Worm (Caenorhabditis elegans) whole organism, L1 larva: ENCODE measurements around the gene sek-6.

Experiments used
- aly-2 ChIP-seq: fragments of 150-350 bp; optimal IDR thresholded peaks from 2 replicates; lab custom pipeline; 2014; ENCODE audit warnings: missing biosample characterization, missing genetic modification characterization
- ama-1 ChIP-seq: fragments of 150-350 bp; optimal IDR thresholded peaks from 2 replicates; lab custom pipeline; 2014
- blmp-1 ChIP-seq: fragments of 150-350 bp; optimal IDR thresholded peaks from 2 replicates; lab custom pipeline; 2014; ENCODE audit warnings: missing biosample characterization, missing genetic modification characterization
- ceh-63 ChIP-seq: fragments of 200-800 bp; sonication (Bioruptor generic); optimal IDR thresholded peaks from 2 replicates; lab custom pipeline; 2018; ENCODE audit warnings: mild to moderate bottlenecking, missing genetic modification characterization, missing compliant biosample characterization
- ceh-8 ChIP-seq: fragments of 200-800 bp; sonication (Bioruptor generic); optimal IDR thresholded peaks from 2 replicates; lab custom pipeline; 2018; ENCODE audit warnings: mild to moderate bottlenecking, missing genetic modification characterization, moderate library complexity, missing compliant biosample characterization
- ceh-88 ChIP-seq: fragments of 200-800 bp; sonication (Bioruptor generic); IDR thresholded peaks from 2 replicates; pipeline ENCODE4 v1.3.6; 2022; ENCODE audit warnings: missing genetic modification characterization, missing compliant biosample characterization
- efl-1 ChIP-seq, 4 experiments: fragments of 150-350 bp; optimal IDR thresholded peaks in 3 of 4; peaks in 1 of 4; 1 replicate in 1 of 4; 2 replicates in 3 of 4; lab custom pipeline; 2014; ENCODE audit warnings: missing biosample characterization in 2 of 4, missing genetic modification characterization in 2 of 4, missing genetic modification reagents in 2 of 4
- egl-27 ChIP-seq, 2 experiments: fragments of 150-350 bp in 1 of 2; sonication (generic microtip); optimal IDR thresholded peaks; 3 replicates each; lab custom pipeline; 2017 to 2018; ENCODE audit warnings: missing biosample characterization in 2 of 2, missing genetic modification characterization in 2 of 2, missing genetic modification reagents in 2 of 2
- elt-2 ChIP-seq: sonication (generic microtip); optimal IDR thresholded peaks from 2 replicates; lab custom pipeline; 2016; ENCODE audit warnings: missing genetic modification characterization, mild to moderate bottlenecking, inconsistent platforms, missing compliant biosample characterization, missing genetic modification reagents
- elt-3 ChIP-seq, 6 experiments: fragments of 150-350 bp in 1 of 6; sonication (generic microtip); optimal IDR thresholded peaks; 2 replicates each; lab custom pipeline; 2017 to 2018; ENCODE audit warnings: missing biosample characterization in 6 of 6, missing genetic modification characterization in 6 of 6, inconsistent platforms in 1 of 6
- ets-5 ChIP-seq: fragments of 200-800 bp; sonication (Bioruptor generic); IDR thresholded peaks from 2 replicates; pipeline ENCODE4 v1.3.6; 2022; ENCODE audit warnings: missing genetic modification characterization, missing compliant biosample characterization
- fkh-8 ChIP-seq: sonication (generic microtip); optimal IDR thresholded peaks from 2 replicates; lab custom pipeline; 2016; ENCODE audit warnings: mild to moderate bottlenecking, missing genetic modification characterization, missing compliant biosample characterization
- fos-1 ChIP-seq: fragments of 150-350 bp; optimal IDR thresholded peaks from 2 replicates; lab custom pipeline; 2014; ENCODE audit warnings: missing biosample characterization, missing genetic modification characterization
- grh-1 ChIP-seq: fragments of 200-800 bp; sonication (Bioruptor generic); IDR thresholded peaks from 2 replicates; pipeline ENCODE4 v1.3.6; 2022; ENCODE audit warnings: missing genetic modification reagents, missing genetic modification characterization, missing compliant biosample characterization
- hlh-17 ChIP-seq: fragments of 200-800 bp; sonication (Bioruptor generic); optimal IDR thresholded peaks from 2 replicates; lab custom pipeline; 2018; ENCODE audit warnings: missing genetic modification characterization, mild to moderate bottlenecking, missing compliant biosample characterization, moderate library complexity, borderline replicate concordance
- jun-1 ChIP-seq: fragments of 150-350 bp; optimal IDR thresholded peaks from 2 replicates; lab custom pipeline; 2014; ENCODE audit warnings: missing biosample characterization, missing genetic modification reagents, missing genetic modification characterization
- lin-13 ChIP-seq: fragments of 150-350 bp; optimal IDR thresholded peaks from 2 replicates; lab custom pipeline; 2014; ENCODE audit warnings: missing biosample characterization, missing genetic modification reagents, missing genetic modification characterization
- lin-14 ChIP-seq: fragments of 200-800 bp; sonication (Bioruptor generic); optimal IDR thresholded peaks from 2 replicates; lab custom pipeline; 2018; ENCODE audit warnings: mild to moderate bottlenecking, missing genetic modification characterization, moderate library complexity, missing compliant biosample characterization
- lin-15B ChIP-seq: fragments of 150-350 bp; sonication (generic microtip); optimal IDR thresholded peaks from 3 replicates; lab custom pipeline; 2014; ENCODE audit warnings: missing biosample characterization, missing genetic modification characterization
- lin-35 ChIP-seq, 2 experiments: fragments of 150-350 bp; optimal IDR thresholded peaks; 2 replicates each; lab custom pipeline; 2014; ENCODE audit warnings: missing biosample characterization in 2 of 2, missing genetic modification characterization in 2 of 2, missing genetic modification reagents in 2 of 2
- lsy-2 ChIP-seq, 2 experiments: fragments of 150-350 bp; optimal IDR thresholded peaks; 2 replicates each; lab custom pipeline; 2014; ENCODE audit warnings: missing biosample characterization in 2 of 2, missing genetic modification characterization in 2 of 2
- mef-2 ChIP-seq: fragments of 150-350 bp; optimal IDR thresholded peaks from 2 replicates; lab custom pipeline; 2014; ENCODE audit warnings: missing biosample characterization, missing genetic modification characterization
- mep-1 ChIP-seq: fragments of 150-350 bp; optimal IDR thresholded peaks from 2 replicates; lab custom pipeline; 2014; ENCODE audit warnings: missing biosample characterization, missing genetic modification characterization
- nhr-19 ChIP-seq: fragments of 200-800 bp; sonication (Bioruptor generic); conservative IDR thresholded peaks from 2 replicates; pipeline ENCODE4 v1.3.6; 2022; ENCODE audit warnings: missing genetic modification characterization, missing compliant biosample characterization
- nhr-20 ChIP-seq: sonication (generic microtip); optimal IDR thresholded peaks from 2 replicates; lab custom pipeline; 2016; ENCODE audit warnings: mild to moderate bottlenecking, missing genetic modification characterization, missing compliant biosample characterization
- nhr-237 ChIP-seq: fragments of 150-350 bp; optimal IDR thresholded peaks from 2 replicates; lab custom pipeline; 2014; ENCODE audit warnings: missing biosample characterization, missing genetic modification characterization
- nhr-28 ChIP-seq: fragments of 150-350 bp; optimal IDR thresholded peaks from 2 replicates; lab custom pipeline; 2014; ENCODE audit warnings: missing biosample characterization, missing genetic modification characterization
- nhr-47 ChIP-seq: sonication (generic microtip); optimal IDR thresholded peaks from 2 replicates; lab custom pipeline; 2016; ENCODE audit warnings: mild to moderate bottlenecking, missing genetic modification characterization, moderate library complexity, missing compliant biosample characterization
- nhr-71 ChIP-seq: sonication (generic microtip); optimal IDR thresholded peaks from 2 replicates; lab custom pipeline; 2016; ENCODE audit warnings: mild to moderate bottlenecking, missing genetic modification characterization, moderate library complexity, missing compliant biosample characterization
- nhr-77 ChIP-seq: fragments of 150-350 bp; optimal IDR thresholded peaks from 2 replicates; lab custom pipeline; 2014; ENCODE audit warnings: missing biosample characterization, missing genetic modification characterization
- nhr-85 ChIP-seq: sonication (generic microtip); peaks from one replicate; lab custom pipeline; 2016; ENCODE audit warnings: missing genetic modification characterization, inconsistent platforms, missing compliant biosample characterization
- rnt-1 ChIP-seq: sonication (generic microtip); optimal IDR thresholded peaks from 2 replicates; lab custom pipeline; 2016; ENCODE audit warnings: mild to moderate bottlenecking, missing genetic modification characterization, moderate library complexity, missing compliant biosample characterization
- snu-23 ChIP-seq: sonication (generic microtip); optimal IDR thresholded peaks from 2 replicates; lab custom pipeline; 2016; ENCODE audit warnings: missing genetic modification characterization, missing compliant biosample characterization
- sup-37 ChIP-seq: fragments of 200-800 bp; sonication (Bioruptor generic); optimal IDR thresholded peaks from 2 replicates; lab custom pipeline; 2018; ENCODE audit warnings: mild to moderate bottlenecking, missing genetic modification characterization, missing compliant biosample characterization
- tbx-2 ChIP-seq: sonication (generic microtip); optimal IDR thresholded peaks from 2 replicates; lab custom pipeline; 2016; ENCODE audit warnings: missing genetic modification characterization, missing compliant biosample characterization
- unc-30 ChIP-seq: sonication (generic microtip); optimal IDR thresholded peaks from 2 replicates; lab custom pipeline; 2017; ENCODE audit warnings: missing biosample characterization, missing genetic modification characterization
- xbp-1 ChIP-seq: sonication (generic microtip); optimal IDR thresholded peaks from 2 replicates; lab custom pipeline; 2016; ENCODE audit warnings: missing genetic modification characterization, missing compliant biosample characterization
- zip-4 ChIP-seq: fragments of 200-800 bp; sonication (Bioruptor generic); optimal IDR thresholded peaks from 2 replicates; lab custom pipeline; 2018; ENCODE audit warnings: mild to moderate bottlenecking, missing genetic modification characterization, moderate library complexity, missing compliant biosample characterization
- ztf-11 ChIP-seq, 2 experiments: sonication (generic microtip); optimal IDR thresholded peaks; 2 replicates each; lab custom pipeline; 2016 to 2017; ENCODE audit warnings: missing genetic modification characterization in 2 of 2, missing biosample characterization in 1 of 2, missing compliant biosample characterization in 1 of 2
- ztf-4 ChIP-seq: fragments of 150-350 bp; optimal IDR thresholded peaks from 2 replicates; lab custom pipeline; 2014; ENCODE audit warnings: missing biosample characterization, missing genetic modification characterization

Gene sek-6

DNA sequence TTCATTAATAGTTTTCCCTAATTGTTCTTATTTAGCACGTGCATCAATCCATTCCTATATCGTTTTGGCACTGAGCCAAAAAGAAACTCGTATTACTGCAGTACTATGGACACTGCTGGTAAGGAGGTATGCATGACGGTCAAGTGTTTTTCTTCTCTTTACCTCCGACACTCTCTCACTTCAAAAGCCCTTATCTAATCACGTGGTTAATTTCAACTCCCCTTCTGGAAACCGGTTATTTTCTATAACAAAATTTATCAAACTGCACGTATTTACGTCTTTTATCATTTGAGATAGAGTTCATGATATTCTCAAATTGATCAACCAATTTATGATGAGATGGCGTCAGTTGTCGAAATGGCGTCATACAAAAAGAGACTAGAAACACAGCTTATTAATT is 20.7 kb downstream of the sek-6 start (continued):
- TF ChIP-seq blmp-1 (tag; lab: Kevin White, UChicago) (peak; percentile 28), elt-2 (tag; lab: Kevin White, UChicago) (peak; percentile 96), egl-27 (tag; optimal IDR thresholded peaks at IDR 0.05; lab: Kevin White, UChicago) (no peak), nhr-47 (peak; percentile 33), aly-2 (no peak), lsy-2 (tag; optimal IDR thresholded peaks at IDR 0.05; lab: Kevin White, UChicago) (no peak), lin-35 (GFP tag; optimal IDR thresholded peaks at IDR 0.05; lab: Kevin White, UChicago) (peak in 1 of 2 experiments; percentile 66)

DNA sequence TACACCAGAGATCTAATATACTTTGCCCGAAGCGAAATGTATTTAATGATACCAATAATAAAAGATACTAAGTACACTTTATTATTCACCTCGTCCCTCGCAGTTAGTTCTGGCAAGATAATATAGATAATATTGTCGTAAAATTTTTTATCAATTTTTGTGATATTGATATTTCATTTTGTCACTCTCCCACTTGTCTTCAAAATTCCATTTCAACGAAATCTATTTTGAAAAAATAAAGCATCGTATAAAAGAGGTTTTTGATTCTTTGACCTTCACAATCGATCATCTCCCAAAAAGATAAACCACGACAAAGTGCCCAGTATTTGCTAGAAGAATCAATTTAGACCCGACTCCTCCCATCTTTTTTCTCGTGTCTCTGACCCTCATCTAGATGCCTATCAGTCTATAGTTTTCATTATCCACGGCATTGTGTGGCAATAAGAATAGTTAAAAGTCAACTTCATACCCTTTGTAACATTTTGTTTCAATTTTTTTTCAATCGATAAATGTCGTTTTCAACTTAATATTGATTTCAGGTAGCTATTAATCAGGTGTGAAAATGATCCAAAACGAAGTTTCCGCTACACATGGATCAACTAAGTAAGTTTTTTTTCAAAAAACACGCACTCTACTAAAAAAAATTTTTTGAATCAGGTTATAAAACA is 22.9 kb downstream of the sek-6 start, which contains the start of gene cbs-1:
Gene cbs-1, plus strand, starts transcription at position 534 of the 668 bp plus-strand sequence.
- TF ChIP-seq elt-3 (tag; optimal IDR thresholded peaks at IDR 0.05; lab: Kevin White, UChicago) (peak in 1 of 6 experiments; percentile 2), elt-2 (tag; lab: Kevin White, UChicago) (peak; percentile 71), snu-23 (GFP tag; lab: Kevin White, UChicago) (peak; percentile 16), efl-1 (optimal IDR thresholded peaks at IDR 0.05; lab: Kevin White, UChicago) (no peak), efl-1 (GFP tag; optimal IDR thresholded peaks at IDR 0.05 in 1 of 2; lab: Kevin White, UChicago) (peak in 1 of 2 experiments; percentile 64), nhr-20 (peak; percentile 57), lin-14 (peak; percentile 46), zip-4 (GFP tag; lab: Kevin White, UChicago) (no peak), rnt-1 (no peak), nhr-71 (tag; lab: Kevin White, UChicago) (peak; percentile 35), hlh-17 (GFP tag; lab: Kevin White, UChicago) (no peak), nhr-85 (tag; lab: Kevin White, UChicago) (peak; percentile 58)
- TF ChIP-seq, all 84 proteins: peak for 8

DNA sequence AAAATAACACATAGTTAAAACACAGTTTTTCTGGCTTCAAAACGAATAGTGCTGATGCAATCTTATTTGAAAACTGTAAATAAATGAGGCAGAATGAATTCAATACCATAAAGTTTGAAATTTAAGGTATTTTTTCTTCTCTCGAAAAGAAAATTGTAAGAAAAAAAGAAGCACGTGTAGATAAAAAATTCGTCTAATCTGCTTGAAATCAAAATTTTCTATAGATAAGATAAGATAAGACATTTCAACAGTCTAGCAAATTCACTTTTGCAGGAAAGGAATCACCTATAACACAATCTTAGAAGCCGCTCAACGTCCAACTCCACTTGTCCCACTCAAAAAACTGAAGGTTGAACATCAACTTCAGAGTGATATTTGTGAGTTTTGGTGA is 23.5 kb downstream of the sek-6 start:
- peak in 3 of 6 experiments; percentile 14 to 34 (median 27) for TF ChIP-seq elt-3 (tag; optimal IDR thresholded peaks at IDR 0.05; lab: Kevin White, UChicago)
- TF ChIP-seq blmp-1 (tag; lab: Kevin White, UChicago), result peak; percentile 13
- peak; percentile 78 for TF ChIP-seq elt-2 (tag; lab: Kevin White, UChicago)
- no peak for TF ChIP-seq nhr-28 (tag; lab: Kevin White, UChicago)

DNA sequence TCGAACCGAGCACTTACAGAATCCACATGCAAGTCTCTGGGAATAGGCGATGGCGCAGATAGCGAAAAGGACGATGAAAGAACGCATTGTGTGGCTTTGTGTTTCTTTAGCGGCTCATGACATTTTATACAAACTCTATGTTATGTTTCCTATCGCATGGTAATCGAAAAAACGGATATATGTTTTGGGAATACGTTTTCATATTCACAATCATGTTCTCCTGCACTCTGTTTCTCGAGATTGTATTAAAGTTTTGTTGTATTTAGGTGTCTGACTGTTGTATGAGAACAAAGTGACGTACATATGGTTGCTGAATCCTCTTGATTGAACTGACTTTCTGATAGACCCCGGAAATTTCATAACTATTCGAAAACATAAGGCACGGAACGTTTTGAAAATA is 27.4 kb downstream of the sek-6 start, which contains the start of gene ZC373.2:
Gene ZC373.2, minus strand, starts transcription at position 101 of the 400 bp plus-strand sequence.
- TF ChIP-seq lin-13 (GFP tag; lab: Kevin White, UChicago) (no peak), nhr-237 (tag; lab: Kevin White, UChicago) (no peak), tbx-2 (no peak), fkh-8 (tag; lab: Kevin White, UChicago) (no peak), ceh-63 (GFP tag; lab: Kevin White, UChicago) (no peak), nhr-77 (tag; lab: Kevin White, UChicago) (no peak), lin-15B (no peak)

DNA sequence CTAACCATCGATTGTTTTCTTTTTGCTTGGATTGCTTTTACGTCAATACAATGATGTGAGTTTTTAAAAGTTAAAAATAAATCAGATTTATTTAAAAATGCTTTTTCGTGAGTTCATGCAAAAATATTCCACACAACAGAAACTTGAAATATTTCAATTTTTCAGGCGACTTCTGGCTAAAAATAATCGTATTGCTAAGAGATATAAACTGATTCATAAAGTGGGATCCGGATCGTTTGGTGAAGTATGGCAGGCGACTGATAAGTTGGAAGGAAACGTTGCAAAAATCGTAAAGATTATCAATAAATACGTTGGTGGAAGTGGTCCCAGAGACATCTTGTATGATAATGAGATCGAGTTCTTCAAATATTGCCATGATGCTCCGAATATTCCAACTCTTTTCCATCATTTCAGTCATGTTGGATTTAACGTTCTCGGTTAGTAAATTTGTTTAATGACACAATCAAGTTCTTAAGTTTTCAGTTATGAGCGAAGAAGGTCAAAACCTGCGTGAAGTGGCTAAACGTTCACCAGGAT is 29.6 kb downstream of the sek-6 start, which contains the start of gene ZC373.3:
Gene ZC373.3, plus strand, starts transcription at position 51 of the 537 bp plus-strand sequence.
- TF ChIP-seq rnt-1, result no peak
- TF ChIP-seq xbp-1 (tag; lab: Kevin White, UChicago), result no peak

DNA sequence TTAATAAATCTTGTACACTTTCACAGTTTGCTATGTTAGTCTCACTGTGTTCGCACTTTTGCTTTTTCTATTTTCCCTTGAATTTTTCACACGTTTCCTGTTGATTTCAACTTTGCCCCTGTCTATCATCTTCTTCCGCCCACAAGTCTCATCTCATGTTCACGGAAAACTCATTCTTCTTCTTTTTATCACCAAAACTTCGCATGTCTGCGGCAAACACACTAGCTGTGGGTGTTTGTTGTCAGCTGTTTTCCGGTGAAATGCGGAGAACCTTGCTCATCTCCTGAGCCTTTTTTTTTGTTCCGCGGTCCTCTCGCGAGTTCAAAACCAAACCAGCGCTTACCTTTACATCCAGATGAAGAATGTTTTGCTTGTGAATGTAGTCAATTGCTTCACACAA is 37.5 kb downstream of the sek-6 start:
- TF ChIP-seq ztf-4 (tag; lab: Kevin White, UChicago) (no peak), elt-2 (tag; lab: Kevin White, UChicago) (no peak), unc-30 (no peak), fkh-8 (tag; lab: Kevin White, UChicago) (no peak), rnt-1 (peak; percentile 78), nhr-19 (GFP tag; lab: Robert Waterston, UW) (no peak), jun-1 (tag; lab: Kevin White, UChicago) (no peak), ceh-8 (GFP tag; lab: Kevin White, UChicago) (no peak), efl-1 (optimal IDR thresholded peaks at IDR 0.05; lab: Kevin White, UChicago) (no peak), efl-1 (GFP tag; optimal IDR thresholded peaks at IDR 0.05 in 1 of 2; lab: Kevin White, UChicago) (peak in 1 of 2 experiments; percentile 23), nhr-20 (no peak), nhr-47 (no peak), fos-1 (tag; lab: Kevin White, UChicago) (no peak), sup-37 (no peak), mef-2 (tag; lab: Kevin White, UChicago) (no peak), ztf-11 (tag; optimal IDR thresholded peaks at IDR 0.05; lab: Kevin White, UChicago) (no peak), ama-1 (no peak), mep-1 (tag; lab: Kevin White, UChicago) (no peak), ceh-88 (GFP tag; lab: Robert Waterston, UW) (no peak), ets-5 (GFP tag; lab: Robert Waterston, UW) (no peak), grh-1 (GFP tag; lab: Robert Waterston, UW) (no peak)
